Fruit fly (Drosophila melanogaster) S2 (cell line): ENCODE measurements around the gene TotF.

Experiments used
- CG8478 ChIP-seq: fragments of >200 bp; optimal IDR thresholded peaks from 2 replicates; lab custom pipeline; 2018
- CTCF ChIP-seq, 2 experiments: fragments of >200 bp; optimal IDR thresholded peaks; 2 replicates each; lab custom pipeline; 2018

The TotF gene

dm6 chr2L:19935085-19935846, 23.1 kb upstream of the TotF start:
- no peak for TF ChIP-seq CG8478
- TF ChIP-seq CTCF (optimal IDR thresholded peaks at IDR 0.05; lab: Kevin White, UChicago), result no peak

- TF ChIP-seq CG8478, result no peak
- no peak for TF ChIP-seq CTCF (optimal IDR thresholded peaks at IDR 0.05; lab: Kevin White, UChicago)
Observed at dm6 chr2L:19932523-19932922, 20.3 kb upstream of the TotF start.

DNA sequence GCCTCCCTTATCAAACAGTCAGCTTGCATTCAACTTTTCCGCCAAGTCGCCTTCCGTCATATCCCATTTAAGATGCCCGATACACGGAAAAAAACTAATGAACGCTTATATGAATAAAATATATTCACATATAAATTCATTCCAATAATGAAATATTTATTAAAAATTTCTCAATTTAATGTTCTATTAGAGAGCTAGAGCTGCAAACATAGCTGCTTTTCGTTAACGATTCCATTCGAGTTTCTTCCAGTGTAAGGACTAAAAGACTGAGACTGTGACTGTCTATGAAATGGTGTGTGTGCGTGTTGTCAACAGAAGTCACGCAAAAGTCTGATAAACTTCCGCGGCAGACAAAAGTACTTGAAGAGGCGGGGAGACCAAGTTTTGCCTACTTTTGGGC, 17.9 kb upstream of the TotF start:
- TF ChIP-seq CG8478 (no peak), CTCF (optimal IDR thresholded peaks at IDR 0.05; lab: Kevin White, UChicago) (no peak)

DNA sequence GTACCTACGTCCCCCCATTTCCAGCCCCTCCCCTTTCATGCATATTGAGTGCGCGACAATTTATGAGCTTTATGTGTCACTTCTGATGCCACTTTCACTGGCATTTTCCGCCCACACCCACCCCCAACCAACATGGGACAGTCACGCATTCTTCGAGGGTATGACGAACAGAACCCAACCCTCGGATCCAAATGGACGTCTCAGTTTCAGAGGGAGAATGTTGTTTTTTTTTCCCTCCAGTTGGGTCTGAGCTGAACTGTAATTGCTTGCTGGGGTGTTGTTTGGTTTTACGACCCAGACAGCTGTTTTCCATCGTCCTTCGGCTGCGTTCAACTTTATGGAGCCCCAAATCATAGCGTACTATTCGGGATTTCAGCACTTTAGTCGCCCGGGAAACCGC, 11.6 kb upstream of the TotF start:
- TF ChIP-seq CTCF (optimal IDR thresholded peaks at IDR 0.05; lab: Kevin White, UChicago) (no peak), CG8478 (no peak)

DNA sequence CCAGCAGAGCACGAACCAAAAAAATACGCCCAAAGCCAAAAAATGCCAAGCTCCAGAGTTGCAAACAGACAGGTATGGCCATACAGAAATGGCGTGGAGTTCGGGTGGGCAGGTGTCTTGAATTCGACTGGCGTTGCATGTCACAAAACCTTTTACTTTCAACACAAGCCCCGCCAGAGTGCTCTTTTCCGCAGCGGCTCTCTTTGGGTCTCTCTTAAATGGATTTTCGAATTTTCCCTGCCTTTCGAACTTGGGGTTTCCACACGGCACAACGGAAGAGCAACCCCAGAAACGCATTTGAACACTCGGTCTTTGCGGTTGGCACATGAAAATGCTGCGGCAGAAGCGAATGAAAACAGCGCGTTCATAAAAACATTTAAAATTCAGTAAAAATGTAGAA, 5.7 kb upstream of the TotF start:
- no peak for TF ChIP-seq CG8478
- TF ChIP-seq CTCF (optimal IDR thresholded peaks at IDR 0.05; lab: Kevin White, UChicago), result no peak

dm6 chr2L:19916982-19917381, 4.8 kb upstream of the TotF start:
- TF ChIP-seq CTCF (optimal IDR thresholded peaks at IDR 0.05; lab: Kevin White, UChicago), result no peak

- TF ChIP-seq CTCF (optimal IDR thresholded peaks at IDR 0.05; lab: Kevin White, UChicago), result peak; percentile 32 to 75
- no peak for TF ChIP-seq CG8478
Observed at dm6 chr2L:19915195-19915594, 3.0 kb upstream of the TotF start.

- no peak for TF ChIP-seq CTCF (optimal IDR thresholded peaks at IDR 0.05; lab: Kevin White, UChicago)
- TF ChIP-seq CG8478, result no peak
Observed at dm6 chr2L:19913416-19913815, 1.2 kb upstream of the TotF start, which contains the start of gene TotE. Gene TotE, minus strand, starts transcription at chr2L:19913516.

- no peak for TF ChIP-seq CTCF (optimal IDR thresholded peaks at IDR 0.05; lab: Kevin White, UChicago)
- no peak for TF ChIP-seq CG8478
Observed at dm6 chr2L:19907784-19908183, 4.4 kb downstream of the TotF start.

DNA sequence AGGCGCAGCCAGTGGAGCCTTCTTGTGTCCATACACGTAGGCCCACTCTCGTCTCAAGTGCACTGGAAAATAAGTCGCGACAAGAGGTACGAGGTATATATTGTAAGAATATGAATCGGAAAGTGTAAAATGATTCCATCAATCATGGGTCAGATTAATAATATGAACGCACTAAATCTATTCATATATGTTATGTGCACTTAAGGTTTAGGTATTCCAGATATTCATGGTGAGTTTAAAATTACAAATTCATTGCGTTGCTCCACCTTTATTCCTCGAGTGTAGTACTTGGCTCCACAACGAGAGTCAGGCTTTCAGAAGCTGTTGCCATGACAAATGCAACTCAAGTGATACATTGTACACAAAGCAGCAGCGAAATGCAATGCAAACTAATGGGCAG, 6.9 kb downstream of the TotF start:
- TF ChIP-seq CTCF (optimal IDR thresholded peaks at IDR 0.05; lab: Kevin White, UChicago) (no peak), CG8478 (no peak)

- TF ChIP-seq CTCF (optimal IDR thresholded peaks at IDR 0.05; lab: Kevin White, UChicago), result no peak
- TF ChIP-seq CG8478, result no peak
Observed at dm6 chr2L:19902693-19903267, 9.4 kb downstream of the TotF start.

DNA sequence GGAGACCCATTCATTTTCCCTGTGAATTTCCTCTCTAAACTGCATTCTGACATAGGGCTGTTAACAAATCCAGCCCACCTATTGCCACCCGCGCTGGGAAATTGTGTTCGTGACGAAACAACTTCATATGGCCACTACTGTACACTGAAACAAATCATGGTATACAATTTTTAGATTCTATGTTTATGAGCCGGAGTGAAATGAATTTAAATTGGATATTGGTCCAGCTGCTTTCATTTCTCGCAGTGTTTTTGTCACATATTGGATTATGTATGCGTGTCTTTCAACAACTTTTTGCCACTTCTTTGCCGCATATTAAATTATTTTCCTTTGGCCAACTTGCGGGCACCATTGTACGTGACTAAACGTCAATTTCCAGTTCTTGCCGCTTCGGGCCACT, 12.7 kb downstream of the TotF start:
- TF ChIP-seq CG8478 (no peak), CTCF (optimal IDR thresholded peaks at IDR 0.05; lab: Kevin White, UChicago) (no peak)

DNA sequence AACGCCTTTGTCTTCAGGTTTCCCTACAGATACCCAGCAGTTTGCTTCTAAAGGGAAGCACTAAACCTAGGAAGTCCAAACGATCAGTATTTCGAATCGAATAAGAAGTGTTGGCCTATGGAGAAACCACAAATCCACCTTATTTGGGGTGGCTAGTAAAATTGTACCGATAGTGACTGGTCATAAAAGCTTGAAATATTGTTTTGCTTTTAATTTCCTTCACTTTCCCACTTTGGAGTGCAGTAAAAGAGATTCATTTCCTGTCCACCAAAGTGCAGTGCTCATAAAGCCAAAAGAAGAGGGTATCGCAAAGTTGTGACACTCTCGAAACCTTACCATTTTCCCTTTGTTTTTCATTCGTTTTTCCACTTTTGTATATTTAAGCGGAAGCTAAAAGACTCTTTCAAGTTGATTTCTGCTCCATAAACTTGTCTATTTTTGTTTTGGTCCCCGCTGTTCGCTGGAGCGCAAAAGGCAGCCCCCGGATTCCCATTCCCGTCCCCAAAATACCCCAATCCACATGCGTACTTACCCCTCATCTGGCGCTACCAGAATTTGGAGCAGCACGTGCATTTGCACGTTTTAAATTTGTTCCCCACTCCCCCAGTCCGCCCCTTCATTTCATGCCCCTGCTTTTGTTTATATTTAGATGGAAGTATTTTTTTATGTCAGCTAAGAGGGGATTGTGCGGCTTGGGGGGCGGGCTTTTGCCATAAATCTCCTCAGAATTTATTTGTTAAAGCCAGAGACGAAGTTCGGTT, 13.5 kb downstream of the TotF start:
- TF ChIP-seq CTCF (optimal IDR thresholded peaks at IDR 0.05; lab: Kevin White, UChicago), result no peak
- no peak for TF ChIP-seq CG8478

- no peak for TF ChIP-seq CG8478
- no peak for TF ChIP-seq CTCF (optimal IDR thresholded peaks at IDR 0.05; lab: Kevin White, UChicago)
Observed at dm6 chr2L:19897027-19897426, 15.2 kb downstream of the TotF start.

DNA sequence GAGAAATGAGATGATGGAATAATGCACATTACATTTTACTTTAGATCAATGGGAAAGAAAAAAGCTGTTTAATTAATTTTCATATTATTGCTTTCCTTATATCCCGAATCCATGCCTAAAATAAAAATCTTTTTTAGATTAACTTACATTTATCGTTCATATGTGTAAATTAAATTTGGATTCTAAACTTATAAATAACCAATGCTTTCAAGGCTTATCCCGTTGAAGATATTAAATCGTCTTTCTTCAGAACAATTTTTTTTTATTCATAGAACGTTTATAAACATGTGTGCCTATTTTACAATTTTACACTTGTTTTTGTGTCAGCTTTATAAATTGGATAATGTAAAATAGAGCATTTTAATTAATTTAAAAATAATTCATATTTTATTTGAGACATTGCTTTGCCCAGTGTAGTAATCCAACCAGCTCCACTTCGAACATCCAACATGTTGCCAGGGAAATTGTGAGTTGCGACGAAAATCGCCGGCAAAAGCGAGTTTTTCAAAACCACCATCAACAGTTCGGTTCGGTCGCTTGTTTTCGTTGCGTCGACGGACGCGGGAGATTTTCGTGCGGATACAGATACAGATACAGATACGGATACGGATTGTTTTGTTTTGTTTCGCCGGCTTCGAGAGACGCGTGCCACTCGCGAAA, 16.5 kb downstream of the TotF start:
- no peak for TF ChIP-seq CG8478

DNA sequence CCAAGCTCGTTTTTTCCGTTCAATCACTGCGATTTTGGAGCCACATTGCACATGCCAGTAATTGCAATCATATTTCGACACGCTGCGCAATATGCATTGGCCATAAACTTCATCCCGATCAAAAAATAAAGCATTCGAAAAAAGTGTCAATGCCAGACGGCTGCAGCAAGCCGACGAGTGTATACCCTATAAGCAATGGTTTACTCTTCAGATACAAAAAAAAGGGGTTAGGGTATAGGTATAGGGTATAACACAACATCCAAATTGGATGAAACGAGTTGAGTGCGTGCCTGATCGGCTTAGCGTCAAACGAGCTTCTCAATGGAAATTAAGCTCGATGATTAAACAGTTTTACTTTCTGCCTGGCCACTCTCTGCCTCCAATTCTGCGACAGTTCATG, 17.4 kb downstream of the TotF start:
- no peak for TF ChIP-seq CG8478
- TF ChIP-seq CTCF (optimal IDR thresholded peaks at IDR 0.05; lab: Kevin White, UChicago), result no peak
